Worm (Caenorhabditis elegans) whole organism, late embryonic: Measurements from ENCODE around the gene F11D11.21.

ENCODE experiments used
- F13H6.1 ChIP-seq: sonication (generic microtip); optimal IDR thresholded peaks from 2 replicates; lab custom pipeline; 2016; ENCODE audit warnings: missing genetic modification characterization, missing compliant biosample characterization
- ceh-19 ChIP-seq: fragments of 200-800 bp; sonication (Bioruptor generic); optimal IDR thresholded peaks from 2 replicates; lab custom pipeline; 2018; ENCODE audit warnings: mild to moderate bottlenecking, missing genetic modification characterization, missing compliant biosample characterization
- ceh-24 ChIP-seq: sonication (generic microtip); optimal IDR thresholded peaks from 2 replicates; lab custom pipeline; 2016; ENCODE audit warnings: mild to moderate bottlenecking, missing genetic modification characterization, missing compliant biosample characterization
- elt-2 ChIP-seq: sonication (generic microtip); optimal IDR thresholded peaks from 2 replicates; lab custom pipeline; 2016; ENCODE audit warnings: missing genetic modification reagents, missing genetic modification characterization, missing compliant biosample characterization
- elt-4 ChIP-seq: sonication (generic microtip); optimal IDR thresholded peaks from 2 replicates; lab custom pipeline; 2016; ENCODE audit warnings: missing genetic modification characterization, missing compliant biosample characterization
- fkh-10 ChIP-seq: fragments of 150-350 bp; optimal IDR thresholded peaks from 2 replicates; lab custom pipeline; 2014; ENCODE audit warnings: missing biosample characterization, missing genetic modification reagents, missing genetic modification characterization
- hlh-8 ChIP-seq: sonication (generic microtip); optimal IDR thresholded peaks from 2 replicates; lab custom pipeline; 2016; ENCODE audit warnings: missing genotype, missing genetic modification characterization, missing compliant biosample characterization
- mec-3 ChIP-seq: sonication (generic microtip); optimal IDR thresholded peaks from 2 replicates; lab custom pipeline; 2016; ENCODE audit warnings: borderline replicate concordance, missing genetic modification characterization, missing compliant biosample characterization
- pag-3 ChIP-seq: sonication (generic microtip); optimal IDR thresholded peaks from 2 replicates; lab custom pipeline; 2016; ENCODE audit warnings: missing compliant biosample characterization, missing genetic modification characterization, borderline replicate concordance
- pqm-1 ChIP-seq: sonication (generic microtip); optimal IDR thresholded peaks from 2 replicates; lab custom pipeline; 2016; ENCODE audit warnings: missing genetic modification characterization, missing compliant biosample characterization
- ref-2 ChIP-seq: sonication (generic microtip); optimal IDR thresholded peaks from 2 replicates; lab custom pipeline; 2016; ENCODE audit warnings: missing genetic modification characterization, missing compliant biosample characterization
- rnt-1 ChIP-seq: sonication (generic microtip); optimal IDR thresholded peaks from 2 replicates; lab custom pipeline; 2016; ENCODE audit warnings: missing genetic modification characterization, missing compliant biosample characterization
- unc-55 ChIP-seq: sonication (generic microtip); optimal IDR thresholded peaks from 2 replicates; lab custom pipeline; 2017; ENCODE audit warnings: missing biosample characterization, missing genetic modification reagents, missing genetic modification characterization

DNA sequence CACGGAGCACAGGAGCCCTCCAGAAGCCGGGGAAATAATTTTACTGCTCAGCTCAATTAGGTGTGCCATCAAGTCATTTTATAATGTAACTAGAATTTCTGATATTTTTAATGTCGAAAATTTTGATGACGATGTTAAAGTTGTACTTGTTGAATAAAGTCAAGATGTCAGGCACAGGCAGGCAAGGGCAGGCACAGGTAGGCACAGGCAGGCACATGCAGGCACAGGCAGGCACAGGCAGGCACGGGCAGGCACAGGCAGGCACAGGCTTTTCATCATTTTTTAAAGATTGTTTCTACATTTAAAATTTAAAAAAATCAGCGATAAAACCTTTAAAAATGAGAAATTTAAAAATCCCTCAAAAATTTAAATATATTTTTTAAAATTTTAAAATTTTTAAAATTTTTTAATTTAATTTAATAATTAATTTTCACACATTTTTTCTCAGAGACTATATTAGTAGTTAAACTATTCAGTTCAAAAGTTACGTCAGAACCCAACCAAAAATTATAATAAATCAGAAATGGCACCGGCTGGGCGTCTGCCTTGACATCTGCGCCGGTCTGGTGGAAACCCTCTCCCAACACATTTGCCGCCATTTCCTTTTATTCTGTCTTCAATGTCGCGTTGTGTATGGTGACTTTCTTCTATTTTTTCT, 41.0 kb downstream of the F11D11.21 start, which contains the start of gene Y17D7C.6:
- TF ChIP-seq pqm-1 (tag; lab: Kevin White, UChicago) (no peak), elt-4 (tag; lab: Kevin White, UChicago) (no peak), pag-3 (tag; lab: Kevin White, UChicago) (no peak), elt-2 (tag; lab: Kevin White, UChicago) (no peak), rnt-1 (no peak), unc-55 (no peak), F13H6.1 (tag; lab: Kevin White, UChicago) (no peak), mec-3 (no peak), fkh-10 (GFP tag; lab: Kevin White, UChicago) (no peak), hlh-8 (no peak), ceh-19 (peak; percentile 15), ref-2 (tag; lab: Kevin White, UChicago) (no peak), ceh-24 (tag; lab: Kevin White, UChicago) (no peak)
